Fruit fly (Drosophila melanogaster) whole organism, pupa: Measurements from ENCODE around the gene Capa.

Source experiments
- CG10348 ChIP-seq: fragments of 200-800 bp; sonication (Bioruptor generic); IDR thresholded peaks from 2 replicates; pipeline ENCODE4 v1.3.6; 2022; ENCODE audit warnings: missing biosample characterization, missing genetic modification characterization
- CG12605 ChIP-seq: fragments of 200-800 bp; sonication (Bioruptor generic); IDR thresholded peaks from 2 replicates; pipeline ENCODE4 v1.3.6; 2022; ENCODE audit warnings: missing biosample characterization, missing genetic modification characterization
- CG13204 ChIP-seq: fragments of 200-800 bp; sonication (Bioruptor generic); optimal IDR thresholded peaks from 2 replicates; lab custom pipeline; 2018; ENCODE audit warnings: missing biosample characterization, mild to moderate bottlenecking, missing genetic modification characterization, moderate library complexity
- CG14655 ChIP-seq: fragments of 200-800 bp; sonication (Bioruptor generic); optimal IDR thresholded peaks from 3 replicates; lab custom pipeline; 2017; ENCODE audit warnings: mild to moderate bottlenecking, missing biosample characterization, missing genetic modification reagents, missing genetic modification characterization
- CG15710 ChIP-seq: fragments of 200-800 bp; sonication (Bioruptor generic); optimal IDR thresholded peaks from 2 replicates; lab custom pipeline; 2018; ENCODE audit warnings: missing biosample characterization, mild to moderate bottlenecking, missing genetic modification characterization, moderate library complexity
- CG17806 ChIP-seq: fragments of 200-800 bp; sonication (Bioruptor generic); optimal IDR thresholded peaks from 2 replicates; lab custom pipeline; 2018; ENCODE audit warnings: missing biosample characterization, mild to moderate bottlenecking, missing genetic modification characterization, moderate library complexity
- CG32121 ChIP-seq: fragments of 200-800 bp; sonication (Bioruptor generic); IDR thresholded peaks from 2 replicates; pipeline ENCODE4 v1.3.6; 2022; ENCODE audit warnings: missing biosample characterization, missing genetic modification characterization
- CG34367 ChIP-seq: fragments of 200-800 bp; sonication (Bioruptor generic); optimal IDR thresholded peaks from 2 replicates; lab custom pipeline; 2018; ENCODE audit warnings: missing biosample characterization, mild to moderate bottlenecking, missing genetic modification characterization
- CG4496 ChIP-seq: fragments of 200-800 bp; sonication (Bioruptor generic); IDR thresholded peaks from 3 replicates; pipeline ENCODE4 v1.3.6; 2022; ENCODE audit warnings: missing biosample characterization, missing genetic modification characterization
- CG8159 ChIP-seq: fragments of 200-800 bp; sonication (Bioruptor generic); optimal IDR thresholded peaks from 3 replicates; lab custom pipeline; 2018; ENCODE audit warnings: missing biosample characterization, mild to moderate bottlenecking, missing genetic modification characterization, moderate library complexity
- CG8301 ChIP-seq: fragments of 200-800 bp; sonication (Bioruptor generic); optimal IDR thresholded peaks from 2 replicates; lab custom pipeline; 2018; ENCODE audit warnings: missing biosample characterization, mild to moderate bottlenecking, missing genetic modification characterization
- CG9948 ChIP-seq: fragments of 200-800 bp; sonication (Bioruptor generic); optimal IDR thresholded peaks from 2 replicates; lab custom pipeline; 2018; ENCODE audit warnings: missing biosample characterization, mild to moderate bottlenecking, missing genetic modification characterization, moderate library complexity
- D1 ChIP-seq: fragments of 200-800 bp; sonication (Bioruptor generic); optimal IDR thresholded peaks from 2 replicates; lab custom pipeline; 2018; ENCODE audit warnings: missing biosample characterization, mild to moderate bottlenecking, missing genetic modification characterization, moderate library complexity
- EcR ChIP-seq: fragments of 200-800 bp; sonication (Bioruptor generic); optimal IDR thresholded peaks from 3 replicates; lab custom pipeline; 2019; ENCODE audit warnings: missing biosample characterization, missing genetic modification characterization, mild to moderate bottlenecking, moderate library complexity, missing genetic modification reagents
- Ets98B ChIP-seq: fragments of 200-800 bp; sonication (Bioruptor generic); IDR thresholded peaks from 2 replicates; pipeline ENCODE4 v1.3.6; 2022; ENCODE audit warnings: missing biosample characterization, missing genetic modification characterization
- Pif1A ChIP-seq: fragments of 200-800 bp; sonication (Bioruptor generic); optimal IDR thresholded peaks from 3 replicates; lab custom pipeline; 2016; ENCODE audit warnings: missing biosample characterization, missing genetic modification characterization
- Pif1B ChIP-seq: fragments of 200-800 bp; sonication (Bioruptor generic); optimal IDR thresholded peaks from 3 replicates; lab custom pipeline; 2016; ENCODE audit warnings: missing biosample characterization, missing genetic modification characterization
- Snoo ChIP-seq: fragments of 200-800 bp; sonication (Bioruptor generic); optimal IDR thresholded peaks from 3 replicates; lab custom pipeline; 2017; ENCODE audit warnings: missing biosample characterization, mild to moderate bottlenecking, missing genetic modification characterization, inconsistent platforms
- fd96Ca ChIP-seq: fragments of 200-800 bp; sonication (Bioruptor generic); IDR thresholded peaks from 3 replicates; pipeline ENCODE4 v1.3.6; 2022; ENCODE audit warnings: missing biosample characterization, missing genetic modification characterization
- gl ChIP-seq: fragments of 200-800 bp; sonication (Bioruptor generic); optimal IDR thresholded peaks from 2 replicates; lab custom pipeline; 2018; ENCODE audit warnings: missing biosample characterization, mild to moderate bottlenecking, missing genetic modification characterization
- rn ChIP-seq: fragments of 200-800 bp; sonication (Bioruptor generic); IDR thresholded peaks from 2 replicates; pipeline ENCODE4 v1.3.6; 2022; ENCODE audit warnings: missing biosample characterization, missing genetic modification characterization

Capa gene

DNA sequence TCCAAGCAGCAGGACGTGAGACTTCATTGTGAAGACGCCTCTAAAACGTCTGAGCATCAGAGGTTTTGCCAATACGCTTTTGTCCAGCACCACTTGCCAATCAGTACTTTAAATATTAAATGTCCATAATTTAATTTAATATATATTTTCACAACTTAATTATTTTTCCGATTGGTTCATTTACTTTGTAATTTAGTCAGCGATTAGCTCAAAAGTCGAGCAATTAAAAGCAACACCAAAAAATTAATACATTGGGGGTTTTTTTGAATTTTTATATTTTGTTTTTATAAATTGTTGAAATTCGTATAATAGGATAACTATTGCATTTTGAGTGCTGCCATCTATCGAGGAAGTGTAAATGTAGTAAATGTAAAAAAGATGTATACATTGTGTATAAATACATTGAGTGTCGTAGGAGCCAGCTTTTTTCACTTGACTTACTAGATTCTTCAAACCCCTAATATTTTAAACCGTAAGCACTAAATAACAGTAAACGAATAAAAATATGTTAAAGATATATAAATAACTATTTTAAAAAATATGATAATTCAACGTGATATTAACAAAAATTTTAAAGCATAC lies 10.3 kb downstream of the Capa start, which contains the start of gene CG15517:
Gene CG15517, minus strand, starts transcription at position 51 of the 582 bp plus-strand sequence.
- TF ChIP-seq D1 (tag; lab: Kevin White, UChicago): peak; percentile 80
- TF ChIP-seq CG4496: no peak

DNA sequence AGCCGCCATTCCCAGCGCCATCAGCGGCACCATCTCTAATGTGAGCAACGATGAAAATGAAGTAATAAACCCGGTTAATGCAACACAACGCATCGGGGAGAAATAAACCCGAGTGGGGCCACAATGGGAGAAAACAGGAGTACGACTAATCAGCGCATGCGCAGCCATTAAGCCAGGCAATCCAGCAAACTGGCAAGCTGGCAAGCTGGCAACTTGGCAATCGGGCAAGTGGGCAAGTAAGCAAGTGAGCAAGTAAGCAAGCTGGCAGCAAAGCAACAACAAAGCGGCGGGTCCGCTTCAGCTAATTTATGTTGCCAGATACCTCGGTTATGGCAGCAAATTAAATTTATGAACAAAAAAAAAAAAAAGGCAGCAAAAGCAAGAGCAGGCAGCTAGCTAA lies 14.5 kb downstream of the Capa start:
- TF ChIP-seq CG32121 (GFP tag; lab: Robert Waterston, UW) (no peak), rn (GFP tag; lab: Robert Waterston, UW) (no peak), CG12605 (GFP tag; lab: Robert Waterston, UW) (no peak)

DNA sequence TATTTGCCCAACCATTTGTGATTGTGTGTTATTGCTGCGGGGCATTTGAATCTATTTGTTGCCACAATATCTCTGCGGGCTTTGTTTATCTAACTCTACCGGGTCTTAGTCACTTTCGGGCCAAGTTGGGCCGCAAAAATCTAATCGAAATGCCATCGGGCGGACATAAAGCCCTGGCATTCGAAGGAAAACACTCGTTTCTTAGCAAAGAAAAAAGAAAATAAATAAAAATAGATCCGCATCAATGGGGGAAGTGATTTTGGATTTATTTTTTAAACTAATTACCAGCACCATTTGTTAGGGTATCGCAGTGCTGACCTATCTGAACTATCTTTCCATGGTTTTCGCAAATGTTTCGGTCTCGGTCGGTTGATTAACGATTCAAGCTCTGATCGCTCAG lies 15.6 kb downstream of the Capa start:
- no peak for TF ChIP-seq CG8159 (tag; lab: Kevin White, UChicago)
- no peak for TF ChIP-seq CG9948
- peak; percentile 60; the same call in 1 of the 3 replicates for TF ChIP-seq fd96Ca (GFP tag; lab: Robert Waterston, UW)
- no peak for TF ChIP-seq CG17806 (tag; lab: Kevin White, UChicago)
- TF ChIP-seq CG4496: 0 out of 3 replicates have a peak, but pooled peaks have one; percentile 22
- peak; percentile 5 for TF ChIP-seq CG8301 (tag; lab: Kevin White, UChicago)
- TF ChIP-seq CG14655 (GFP tag; lab: Kevin White, UChicago): peak; percentile 1
- TF ChIP-seq gl: no peak
- no peak for TF ChIP-seq CG13204 (GFP tag; lab: Kevin White, UChicago)
- TF ChIP-seq CG10348 (GFP tag; lab: Robert Waterston, UW): 0 out of 2 replicates have a peak, but pooled peaks have one; percentile 32
- TF ChIP-seq EcR (GFP tag; lab: Kevin White, UChicago): no peak
- 0 out of 2 replicates have a peak, but pooled peaks have one; percentile 41 for TF ChIP-seq Ets98B (GFP tag; lab: Robert Waterston, UW)
- no peak for TF ChIP-seq CG34367 (tag; lab: Kevin White, UChicago)

DNA sequence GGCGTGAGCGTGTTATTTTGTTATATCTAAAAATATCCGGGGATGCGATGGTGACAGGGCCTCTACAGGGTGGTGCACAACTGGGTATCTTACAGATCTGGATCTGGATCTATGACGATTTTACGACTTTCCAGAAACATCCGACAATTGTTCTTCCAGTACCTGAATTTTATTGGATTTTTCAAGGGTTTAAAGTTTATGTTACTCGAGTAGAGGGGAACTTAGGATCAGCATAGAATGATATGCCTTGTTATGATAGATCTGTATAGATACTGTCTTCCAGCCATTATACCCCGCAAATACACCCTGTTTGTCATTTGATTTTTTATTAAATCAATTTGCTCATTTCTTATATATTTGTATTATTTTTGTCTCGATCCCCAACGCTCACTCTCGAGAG lies 19.8 kb downstream of the Capa start:
- TF ChIP-seq fd96Ca (GFP tag; lab: Robert Waterston, UW) (peak; percentile 85), rn (GFP tag; lab: Robert Waterston, UW) (peak; percentile 36; the same call in 1 of the 2 replicates), Ets98B (GFP tag; lab: Robert Waterston, UW) (peak; percentile 66), CG9948 (no peak), CG10348 (GFP tag; lab: Robert Waterston, UW) (0 out of 2 replicates have a peak, but pooled peaks have one; percentile 26), CG4496 (peak; percentile 50; the same call in 2 of the 3 replicates), EcR (GFP tag; lab: Kevin White, UChicago) (no peak), CG12605 (GFP tag; lab: Robert Waterston, UW) (peak; percentile 42; the same call in 1 of the 2 replicates), CG14655 (GFP tag; lab: Kevin White, UChicago) (peak; percentile 51), CG32121 (GFP tag; lab: Robert Waterston, UW) (peak; percentile 80), CG8301 (tag; lab: Kevin White, UChicago) (peak; percentile 58), CG34367 (tag; lab: Kevin White, UChicago) (no peak), Pif1A (GFP tag; lab: Kevin White, UChicago) (peak; percentile 33)

DNA sequence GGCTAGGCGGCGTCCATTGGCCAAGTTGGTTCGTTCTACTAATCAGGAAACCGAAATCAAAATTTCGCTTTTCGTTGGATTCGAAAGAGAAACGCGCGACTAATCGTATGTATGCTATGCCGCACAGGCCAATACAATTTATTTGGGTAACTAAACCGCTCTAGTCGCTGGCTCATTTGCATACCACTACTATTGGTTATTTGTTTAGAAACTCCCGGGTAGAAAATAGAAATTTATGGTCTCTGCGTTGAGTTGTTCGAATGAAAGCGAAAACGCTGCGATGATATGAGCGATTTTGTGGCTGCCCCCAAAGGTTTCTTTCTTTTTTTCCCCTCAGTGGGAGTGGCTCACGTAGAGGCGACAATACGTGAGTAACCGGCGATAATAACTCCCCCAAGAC lies 21.1 kb downstream of the Capa start:
- TF ChIP-seq CG34367 (tag; lab: Kevin White, UChicago): no peak

DNA sequence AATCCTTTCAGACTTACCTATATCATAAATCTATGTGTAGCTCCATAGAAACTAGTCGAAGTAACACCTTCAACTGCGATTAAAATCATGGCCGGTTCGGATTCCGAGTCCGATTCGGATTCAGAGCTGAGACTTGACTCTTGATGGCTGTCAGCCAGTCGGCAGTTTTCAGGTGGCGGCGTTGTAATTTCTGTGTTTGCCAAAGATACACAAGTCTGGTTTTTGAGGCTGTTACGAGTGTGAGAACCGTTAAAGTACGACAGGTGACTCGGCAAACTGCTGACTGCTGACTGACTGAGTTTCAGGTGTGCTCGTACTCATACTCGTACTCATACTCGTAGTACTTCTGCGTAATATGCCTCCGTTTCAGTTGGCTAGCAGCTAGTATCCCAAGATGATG lies 23.0 kb downstream of the Capa start:
- TF ChIP-seq D1 (tag; lab: Kevin White, UChicago) (no peak), CG34367 (tag; lab: Kevin White, UChicago) (no peak), Pif1B (GFP tag; lab: Kevin White, UChicago) (no peak), CG10348 (GFP tag; lab: Robert Waterston, UW) (no peak)

DNA sequence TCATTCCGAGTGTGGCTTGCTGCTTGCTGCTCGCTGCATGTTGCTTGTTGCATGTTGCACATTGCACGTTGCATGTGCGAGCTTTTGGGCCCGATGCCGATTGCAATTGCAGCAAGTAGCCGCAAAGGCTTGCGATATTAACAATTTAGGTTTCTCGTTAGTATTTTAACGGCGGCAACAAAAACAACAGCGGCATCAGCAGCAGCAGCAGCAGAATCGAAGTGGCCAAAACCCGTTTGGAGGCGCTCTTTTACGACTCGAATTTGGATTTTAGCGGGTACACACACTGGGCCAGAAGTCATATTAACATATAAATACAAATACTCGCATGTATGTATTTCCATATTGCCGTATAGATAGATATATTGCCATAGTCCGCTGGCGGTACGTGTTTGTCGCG lies 33.8 kb downstream of the Capa start:
- TF ChIP-seq CG4496 (no peak), EcR (GFP tag; lab: Kevin White, UChicago) (no peak), CG14655 (GFP tag; lab: Kevin White, UChicago) (no peak), Snoo (tag; lab: Kevin White, UChicago) (no peak), CG9948 (no peak), gl (no peak), CG17806 (tag; lab: Kevin White, UChicago) (no peak), rn (GFP tag; lab: Robert Waterston, UW) (no peak), CG15710 (tag; lab: Kevin White, UChicago) (no peak), CG8159 (tag; lab: Kevin White, UChicago) (no peak), CG34367 (tag; lab: Kevin White, UChicago) (no peak), CG12605 (GFP tag; lab: Robert Waterston, UW) (no peak), Pif1A (GFP tag; lab: Kevin White, UChicago) (no peak)
